Worm (Caenorhabditis elegans): ENCODE data around the gene kvs-1.

DNA sequence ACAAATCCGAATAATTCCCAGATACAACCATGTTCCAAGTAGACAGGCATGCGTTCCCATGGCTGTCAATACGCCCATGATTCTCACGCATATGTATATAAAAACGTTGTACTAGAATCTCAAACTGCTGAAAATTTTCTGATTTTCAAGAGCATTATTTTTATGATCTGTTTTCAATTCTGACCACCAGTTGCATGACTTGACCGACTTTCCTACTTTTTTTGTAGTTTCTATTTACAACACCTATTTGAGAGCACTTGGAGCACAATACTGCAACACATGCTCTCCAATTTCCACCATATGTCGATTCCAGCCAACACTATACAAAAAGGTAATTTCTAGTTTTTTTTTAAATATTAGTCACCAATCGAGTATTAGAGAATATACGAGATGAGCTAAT is 37.0 kb upstream of the kvs-1 start, which contains the start of gene ref-2:
- TF ChIP-seq zag-1 (tag; optimal IDR thresholded peaks at IDR 0.05), result no peak
- TF ChIP-seq ceh-82 (tag; optimal IDR thresholded peaks at IDR 0.05), result no peak
